Worm (Caenorhabditis elegans) whole organism, early embryonic: ENCODE data around the gene C36E6.2.

Experiments used
- ceh-36 ChIP-seq: sonication (generic microtip); optimal IDR thresholded peaks from 2 replicates; lab custom pipeline; 2016; ENCODE audit warnings: missing genetic modification characterization, inconsistent platforms, missing compliant biosample characterization
- scrt-1 ChIP-seq: fragments of 200-800 bp; sonication (Bioruptor generic); IDR thresholded peaks from 2 replicates; pipeline ENCODE4 v1.3.6; 2022; ENCODE audit warnings: missing genetic modification characterization, missing compliant biosample characterization
- sea-1 ChIP-seq: fragments of 200-800 bp; sonication (Bioruptor generic); conservative IDR thresholded peaks from 2 replicates; pipeline ENCODE4 v1.3.6; 2022; ENCODE audit warnings: missing genetic modification characterization, missing compliant biosample characterization

ce11 chrX:17458887-17459286 is 7.4 kb downstream of the C36E6.2 start, which contains the start of gene mlc-1:
- TF ChIP-seq ceh-36 (tag; lab: Kevin White, UChicago) (no peak), sea-1 (GFP tag; lab: Robert Waterston, UW) (no peak), scrt-1 (GFP tag; lab: Robert Waterston, UW) (no peak)
